Fruit fly (Drosophila melanogaster) whole organism: ENCODE results near the gene CG9521.

Experiments used
- CG8478 ChIP-seq: fragments of >200 bp; optimal IDR thresholded peaks from 2 replicates; lab custom pipeline; 2018; ENCODE audit warnings: inconsistent platforms
- Dll ChIP-seq: fragments of >200 bp; optimal IDR thresholded peaks from 2 replicates; lab custom pipeline; 2017
- EcR ChIP-seq, 2 experiments: fragments of >200 bp; optimal IDR thresholded peaks; 2 replicates each; lab custom pipeline; 2017; ENCODE audit warnings: missing biosample characterization in 2 of 2, missing genetic modification characterization in 2 of 2, missing genetic modification reagents in 2 of 2
- pan ChIP-seq: fragments of >200 bp; optimal IDR thresholded peaks from 2 replicates; lab custom pipeline; 2017
- psq ChIP-seq: fragments of >200 bp; optimal IDR thresholded peaks from 2 replicates; lab custom pipeline; 2017
- usp ChIP-seq: fragments of >200 bp; optimal IDR thresholded peaks from 2 replicates; lab custom pipeline; 2017; ENCODE audit warnings: missing biosample characterization, missing genetic modification characterization, mixed read lengths

The CG9521 gene

dm6 chrX:14810433-14810832 is 42.6 kb downstream of the CG9521 start:
- TF ChIP-seq CG8478 (lab: Kevin White, UChicago) = no peak

DNA sequence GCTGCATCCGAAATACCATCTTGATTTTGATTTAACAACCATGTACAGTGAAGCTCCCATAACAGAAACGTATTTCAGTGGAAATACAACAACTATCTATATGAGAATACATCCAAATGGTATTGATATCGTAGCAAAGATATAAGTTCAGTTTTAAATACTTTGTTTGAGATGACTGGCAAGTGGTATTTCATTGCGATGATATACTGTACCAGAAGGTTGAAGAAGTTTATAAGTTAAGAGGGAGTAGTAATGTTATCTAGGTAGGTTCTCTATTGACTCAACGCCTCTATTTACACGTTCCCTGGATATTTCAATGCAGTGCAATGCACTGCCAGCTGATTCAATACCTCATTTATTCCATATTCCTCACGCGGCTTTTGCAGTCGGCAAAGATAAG is 47.4 kb downstream of the CG9521 start:
- TF ChIP-seq CG8478 (lab: Kevin White, UChicago) (no peak), EcR (GFP tag; optimal IDR thresholded peaks at IDR 0.05; lab: Kevin White, UChicago) (no peak), Dll (lab: Kevin White, UChicago) (no peak), psq (lab: Kevin White, UChicago) (no peak), pan (lab: Kevin White, UChicago) (no peak), usp (GFP tag; lab: Kevin White, UChicago) (no peak)

DNA sequence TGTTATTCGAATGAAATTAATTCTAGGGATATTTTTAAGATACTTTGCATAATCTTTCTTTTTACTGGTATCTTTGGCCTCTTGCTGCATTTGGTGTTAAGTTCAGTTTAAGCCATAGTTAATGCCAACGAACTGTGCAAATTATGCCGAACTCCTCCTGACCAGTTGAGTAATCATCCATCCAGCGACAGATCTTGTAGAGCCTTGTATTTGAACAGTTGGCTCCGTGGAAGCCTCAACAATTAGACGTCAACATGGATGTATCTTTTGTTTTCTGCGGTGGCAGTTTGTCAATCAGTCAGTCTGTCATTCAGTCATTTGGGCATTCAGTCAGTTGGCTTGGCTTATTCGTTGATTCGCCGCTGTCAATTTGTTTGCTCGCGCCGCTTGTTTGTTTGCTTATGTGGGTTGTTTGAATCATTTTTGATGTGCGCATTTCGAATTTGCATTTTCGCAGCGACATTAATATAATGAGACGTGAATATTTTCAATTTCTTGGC is 50.4 kb downstream of the CG9521 start:
- TF ChIP-seq CG8478 (lab: Kevin White, UChicago) = no peak
- no peak for TF ChIP-seq psq (lab: Kevin White, UChicago)
- TF ChIP-seq Dll (lab: Kevin White, UChicago) = no peak
- no peak for TF ChIP-seq pan (lab: Kevin White, UChicago)
- TF ChIP-seq EcR (GFP tag; optimal IDR thresholded peaks at IDR 0.05; lab: Kevin White, UChicago) = no peak
- TF ChIP-seq usp (GFP tag; lab: Kevin White, UChicago) = no peak
